Worm (Caenorhabditis elegans): ENCODE data around the gene snb-1.

DNA sequence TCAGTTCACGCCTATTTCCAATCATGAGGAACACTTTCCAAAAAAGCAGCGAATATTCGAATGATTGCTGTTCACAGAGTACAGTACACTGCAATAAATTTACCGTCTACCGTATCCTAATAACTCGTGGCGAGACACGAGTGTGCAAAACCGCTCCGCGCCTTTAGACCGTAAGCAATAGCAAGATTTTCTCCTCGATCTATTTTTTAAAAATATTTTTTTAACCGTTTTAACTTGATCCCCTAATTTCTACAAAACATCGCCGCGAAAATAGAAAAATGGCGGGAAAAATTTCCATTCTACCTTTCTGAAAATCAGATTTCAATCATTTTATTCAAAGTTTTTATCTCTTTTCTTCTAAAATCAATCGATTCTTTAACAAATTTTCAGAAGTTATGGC, 46.4 kb upstream of the snb-1 start, which contains the start of gene era-1:
- no peak for TF ChIP-seq nhr-237 (tag; optimal IDR thresholded peaks at IDR 0.05)
- no peak for TF ChIP-seq elt-1 (tag; optimal IDR thresholded peaks at IDR 0.05; ENCODE audit: borderline replicate concordance, insufficient read depth)
- TF ChIP-seq nhr-76 (tag; optimal IDR thresholded peaks at IDR 0.05) = no peak
- TF ChIP-seq unc-62 (GFP tag; optimal IDR thresholded peaks at IDR 0.05) = no peak
- TF ChIP-seq ces-1 (GFP tag; optimal IDR thresholded peaks at IDR 0.05) = no peak
- no peak for TF ChIP-seq ztf-11 (tag; optimal IDR thresholded peaks at IDR 0.05)
- no peak for TF ChIP-seq pha-4 (tag; optimal IDR thresholded peaks at IDR 0.05)

Measured in whole organism, mixed stage, embryonic.